Fruit fly (Drosophila melanogaster): ENCODE measurements around the gene Mulk.

Gene Mulk

dm6 chr2L:10263343-10263744 is 6.5 kb upstream of the Mulk start, which contains the start of gene Rsf1 (continued):
- TF ChIP-seq CG13296 (GFP tag; optimal IDR thresholded peaks at IDR 0.05) = no peak
- TF ChIP-seq exex (tag; optimal IDR thresholded peaks at IDR 0.05) = no peak
- TF ChIP-seq peb (GFP tag; IDR thresholded peaks at IDR 0.05) = no peak
- TF ChIP-seq CG12299 (tag; optimal IDR thresholded peaks at IDR 0.05) = no peak
- no peak for TF ChIP-seq her (GFP tag; optimal IDR thresholded peaks at IDR 0.05)
- no peak for TF ChIP-seq cwo (GFP tag; optimal IDR thresholded peaks at IDR 0.05)
- no peak for TF ChIP-seq Hr3 (GFP tag; optimal IDR thresholded peaks at IDR 0.05)
- TF ChIP-seq CG2889 (GFP tag; IDR thresholded peaks at IDR 0.05) = no peak
- no peak for TF ChIP-seq CG16863 (GFP tag; optimal IDR thresholded peaks at IDR 0.05)
- TF ChIP-seq pfk (GFP tag; optimal IDR thresholded peaks at IDR 0.05) = peak; percentile 92
- TF ChIP-seq CG32532 (GFP tag; IDR thresholded peaks at IDR 0.05) = no peak
- TF ChIP-seq CG6689 (GFP tag; IDR thresholded peaks at IDR 0.05) = no peak
- no peak for TF ChIP-seq CG7987 (GFP tag; optimal IDR thresholded peaks at IDR 0.05)
- no peak for TF ChIP-seq yki (optimal IDR thresholded peaks at IDR 0.05)
- no peak for TF ChIP-seq Asciz (GFP tag; optimal IDR thresholded peaks at IDR 0.05)
- no peak for TF ChIP-seq hkb (optimal IDR thresholded peaks at IDR 0.05)
- TF ChIP-seq hkb (GFP tag; IDR thresholded peaks at IDR 0.05) = no peak
- TF ChIP-seq nmo (GFP tag; optimal IDR thresholded peaks at IDR 0.05) = peak; percentile 21
- no peak for TF ChIP-seq NFAT (GFP tag; IDR thresholded peaks at IDR 0.05)
- no peak for TF ChIP-seq dm (GFP tag; optimal IDR thresholded peaks at IDR 0.05)
- no peak for TF ChIP-seq CG1602 (GFP tag; optimal IDR thresholded peaks at IDR 0.05)
- no peak for TF ChIP-seq B-H2 (GFP tag; optimal IDR thresholded peaks at IDR 0.05)
- no peak for TF ChIP-seq Hr39 (optimal IDR thresholded peaks at IDR 0.05)
- TF ChIP-seq gcm2 (GFP tag; optimal IDR thresholded peaks at IDR 0.05) = no peak
- TF ChIP-seq CG6813 (GFP tag; optimal IDR thresholded peaks at IDR 0.05) = no peak
- no peak for TF ChIP-seq CG4730 (GFP tag; IDR thresholded peaks at IDR 0.05)
- TF ChIP-seq CG11695 (GFP tag; IDR thresholded peaks at IDR 0.05) = no peak
- no peak for TF ChIP-seq Doc3 (GFP tag; IDR thresholded peaks at IDR 0.05; ENCODE audit: partially characterized antibody)
- TF ChIP-seq CG9932 (GFP tag; IDR thresholded peaks at IDR 0.05) = no peak
- no peak for TF ChIP-seq Atf-2 (GFP tag; optimal IDR thresholded peaks at IDR 0.05)
- no peak for TF ChIP-seq CTCF (GFP tag; optimal IDR thresholded peaks at IDR 0.05)
- TF ChIP-seq Elba2 (GFP tag; optimal IDR thresholded peaks at IDR 0.05) = no peak
- TF ChIP-seq vvl (GFP tag; IDR thresholded peaks at IDR 0.05) = peak; percentile 56; the same call in 1 of the 2 replicates
- no peak for TF ChIP-seq Sry-δ (GFP tag; optimal IDR thresholded peaks at IDR 0.05)
- TF ChIP-seq sna (GFP tag; IDR thresholded peaks at IDR 0.05; ENCODE audit: partially characterized antibody) = no peak
- peak; percentile 86 for TF ChIP-seq CG1024 (GFP tag; IDR thresholded peaks at IDR 0.05)
- no peak for TF ChIP-seq CG1529 (GFP tag; optimal IDR thresholded peaks at IDR 0.05)
- no peak for TF ChIP-seq sisA (GFP tag; IDR thresholded peaks at IDR 0.05)
- no peak for TF ChIP-seq CG18262 (tag; optimal IDR thresholded peaks at IDR 0.05)
- no peak for TF ChIP-seq Aef1 (GFP tag; IDR thresholded peaks at IDR 0.05)
- TF ChIP-seq Nf-YC (tag; optimal IDR thresholded peaks at IDR 0.05) = no peak
- no peak for TF ChIP-seq klu (GFP tag; IDR thresholded peaks at IDR 0.05)
- no peak for TF ChIP-seq inv (GFP tag; IDR thresholded peaks at IDR 0.05; ENCODE audit: partially characterized antibody)
- TF ChIP-seq CG2202 (tag; optimal IDR thresholded peaks at IDR 0.05) = no peak
- no peak for TF ChIP-seq CG15514 (GFP tag; optimal IDR thresholded peaks at IDR 0.05)
- TF ChIP-seq Hmx (GFP tag; optimal IDR thresholded peaks at IDR 0.05) = no peak
- TF ChIP-seq Hand (GFP tag; optimal IDR thresholded peaks at IDR 0.05) = no peak
- TF ChIP-seq slp2 (GFP tag; optimal IDR thresholded peaks at IDR 0.05) = no peak
- TF ChIP-seq Hsf (GFP tag; optimal IDR thresholded peaks at IDR 0.05) = no peak
- peak; percentile 78 for TF ChIP-seq YL-1 (GFP tag; optimal IDR thresholded peaks at IDR 0.05)
- TF ChIP-seq CG12659 (GFP tag; optimal IDR thresholded peaks at IDR 0.05) = no peak
- no peak for TF ChIP-seq usp (GFP tag; optimal IDR thresholded peaks at IDR 0.05)
- TF ChIP-seq CG11456 (GFP tag; IDR thresholded peaks at IDR 0.05) = no peak
- no peak for TF ChIP-seq pan (optimal IDR thresholded peaks at IDR 0.05)
- TF ChIP-seq pan (GFP tag; optimal IDR thresholded peaks at IDR 0.05 in 1 of 2, IDR thresholded peaks at IDR 0.05 in 1 of 2) = no peak

Data from whole organism, embryonic.